Worm (Caenorhabditis elegans): ENCODE results near the gene C08F1.12.

DNA sequence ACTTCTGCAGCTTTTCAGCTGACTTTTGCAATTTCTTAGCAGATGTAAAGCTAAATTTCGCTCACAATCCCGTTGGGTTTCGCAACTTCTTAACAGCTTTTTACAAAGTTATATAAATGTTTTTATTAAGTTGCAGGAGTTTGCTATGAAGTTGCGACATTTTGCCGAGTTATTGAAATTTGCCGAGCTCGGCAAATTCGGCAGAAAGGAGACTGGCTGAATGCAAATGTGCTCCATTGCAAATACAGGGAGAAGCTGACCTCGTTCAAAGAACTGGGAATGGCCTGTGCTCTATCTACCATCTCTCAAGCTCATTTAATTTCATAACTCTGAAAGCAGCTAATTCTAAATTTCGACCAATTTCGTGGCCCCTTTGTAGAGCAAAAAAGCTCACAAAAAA lies 21.5 kb downstream of the C08F1.12 start, which contains the start of gene C08F1.11:
- TF ChIP-seq ztf-11 (tag; optimal IDR thresholded peaks at IDR 0.05) (no peak), ceh-28 (tag; optimal IDR thresholded peaks at IDR 0.05) (no peak), nhr-23 (tag; optimal IDR thresholded peaks at IDR 0.05) (no peak), pqm-1 (tag; optimal IDR thresholded peaks at IDR 0.05) (no peak), aly-2 (tag; optimal IDR thresholded peaks at IDR 0.05) (no peak), R02D3.7 (tag; optimal IDR thresholded peaks at IDR 0.05) (no peak)
